Fruit fly (Drosophila melanogaster) whole organism, embryonic: ENCODE measurements around the gene Orp8.

Source experiments
- Blimp-1 ChIP-seq: fragments of 200-800 bp; sonication (Bioruptor generic); optimal IDR thresholded peaks from 3 replicates; lab custom pipeline; 2018; ENCODE audit warnings: missing biosample characterization, missing genetic modification characterization, mild to moderate bottlenecking, moderate library complexity, missing genetic modification reagents
- CG11093 ChIP-seq: fragments of 200-800 bp; sonication (Bioruptor generic); IDR thresholded peaks from 3 replicates; pipeline ENCODE4 v1.3.6; 2022; ENCODE audit warnings: missing biosample characterization, missing genetic modification characterization
- CG11456 ChIP-seq: fragments of 200-800 bp; sonication (Bioruptor generic); IDR thresholded peaks from 3 replicates; pipeline ENCODE4 v1.3.6; 2022; ENCODE audit warnings: missing biosample characterization, missing genetic modification characterization
- CG12299 ChIP-seq: fragments of 200-800 bp; sonication (Bioruptor generic); optimal IDR thresholded peaks from 2 replicates; lab custom pipeline; 2018; ENCODE audit warnings: missing biosample characterization, mild to moderate bottlenecking, missing genetic modification characterization
- CG14050 ChIP-seq: fragments of 200-800 bp; sonication (Bioruptor generic); IDR thresholded peaks from 3 replicates; pipeline ENCODE4 v1.3.6; 2022; ENCODE audit warnings: missing biosample characterization, missing genetic modification characterization
- CG1792 ChIP-seq: fragments of 200-800 bp; sonication (Bioruptor generic); optimal IDR thresholded peaks from 2 replicates; lab custom pipeline; 2016; ENCODE audit warnings: missing biosample characterization, missing genetic modification characterization
- CG18619 ChIP-seq: fragments of 200-800 bp; sonication (Bioruptor generic); optimal IDR thresholded peaks from 3 replicates; lab custom pipeline; 2017; ENCODE audit warnings: missing biosample characterization, mild to moderate bottlenecking, missing genetic modification characterization
- CG31365 ChIP-seq: fragments of 200-800 bp; sonication (Bioruptor generic); optimal IDR thresholded peaks from 2 replicates; lab custom pipeline; 2018; ENCODE audit warnings: missing biosample characterization, mild to moderate bottlenecking, missing genetic modification characterization
- CG31388 ChIP-seq: fragments of 200-800 bp; sonication (Bioruptor generic); optimal IDR thresholded peaks from 2 replicates; lab custom pipeline; 2016; ENCODE audit warnings: missing biosample characterization, missing genetic modification characterization
- CG42726 ChIP-seq: fragments of 200-800 bp; sonication (Bioruptor generic); IDR thresholded peaks from 2 replicates; pipeline ENCODE4 v1.3.6; 2022; ENCODE audit warnings: missing biosample characterization, missing genetic modification characterization; ENCODE audit not compliant: partially characterized antibody
- CG4328 ChIP-seq: fragments of 200-800 bp; sonication (Bioruptor generic); optimal IDR thresholded peaks from 3 replicates; lab custom pipeline; 2017; ENCODE audit warnings: missing biosample characterization, missing genetic modification reagents, missing genetic modification characterization
- CG4360 ChIP-seq: fragments of 200-800 bp; sonication (Bioruptor generic); IDR thresholded peaks from 2 replicates; pipeline ENCODE4 v1.3.6; 2022; ENCODE audit warnings: missing biosample characterization, missing genetic modification characterization
- CG6254 ChIP-seq: fragments of 200-800 bp; sonication (Bioruptor generic); optimal IDR thresholded peaks from 3 replicates; lab custom pipeline; 2017; ENCODE audit warnings: mild to moderate bottlenecking, missing biosample characterization, missing genetic modification reagents, missing genetic modification characterization
- CG6689 ChIP-seq: fragments of 200-800 bp; sonication (Bioruptor generic); IDR thresholded peaks from 2 replicates; pipeline ENCODE4 v1.3.6; 2022; ENCODE audit warnings: missing biosample characterization, missing genetic modification characterization
- CG7372 ChIP-seq: fragments of 200-800 bp; sonication (Bioruptor generic); IDR thresholded peaks from 2 replicates; pipeline ENCODE4 v1.3.6; 2022; ENCODE audit warnings: missing biosample characterization, missing genetic modification characterization
- CG7556 ChIP-seq: fragments of 200-800 bp; sonication (Bioruptor generic); optimal IDR thresholded peaks from 2 replicates; lab custom pipeline; 2017; ENCODE audit warnings: missing biosample characterization, mild to moderate bottlenecking, missing genetic modification characterization
- CG7745 ChIP-seq: fragments of 200-800 bp; sonication (Bioruptor generic); optimal IDR thresholded peaks from 2 replicates; lab custom pipeline; 2018; ENCODE audit warnings: missing biosample characterization, mild to moderate bottlenecking, missing genetic modification characterization, moderate library complexity
- CG7928 ChIP-seq: fragments of 200-800 bp; sonication (Bioruptor generic); optimal IDR thresholded peaks from 2 replicates; lab custom pipeline; 2017; ENCODE audit warnings: missing biosample characterization, mild to moderate bottlenecking, missing genetic modification characterization
- CG7987 ChIP-seq: fragments of 200-800 bp; sonication (Bioruptor generic); optimal IDR thresholded peaks from 2 replicates; lab custom pipeline; 2018; ENCODE audit warnings: missing biosample characterization, mild to moderate bottlenecking, missing genetic modification characterization, moderate library complexity
- CG8388 ChIP-seq: fragments of 200-800 bp; sonication (Bioruptor generic); optimal IDR thresholded peaks from 2 replicates; lab custom pipeline; 2019; ENCODE audit warnings: missing biosample characterization, mild to moderate bottlenecking, missing genetic modification characterization, moderate library complexity
- CG9876 ChIP-seq: fragments of 200-800 bp; sonication (Bioruptor generic); optimal IDR thresholded peaks from 2 replicates; lab custom pipeline; 2016; ENCODE audit warnings: missing biosample characterization, missing genetic modification characterization
- CG9932 ChIP-seq: fragments of 200-800 bp; sonication (Bioruptor generic); IDR thresholded peaks from 2 replicates; pipeline ENCODE4 v1.3.6; 2022; ENCODE audit warnings: missing biosample characterization, missing genetic modification characterization
- CTCF ChIP-seq: fragments of 200-800 bp; sonication (Bioruptor generic); optimal IDR thresholded peaks from 2 replicates; lab custom pipeline; 2017; ENCODE audit warnings: missing biosample characterization, mild to moderate bottlenecking, missing genetic modification characterization, moderate library complexity
- Dek ChIP-seq: fragments of 200-800 bp; sonication (Bioruptor generic); optimal IDR thresholded peaks from 3 replicates; lab custom pipeline; 2019; ENCODE audit warnings: missing biosample characterization, mild to moderate bottlenecking, missing genetic modification characterization, moderate library complexity
- Dll ChIP-seq: fragments of 200-800 bp; sonication (Bioruptor generic); IDR thresholded peaks from 4 replicates; pipeline ENCODE4 v1.3.6; 2022; ENCODE audit warnings: missing biosample characterization, missing genetic modification characterization; ENCODE audit not compliant: partially characterized antibody
- Fer2 ChIP-seq: fragments of 200-800 bp; sonication (Bioruptor generic); optimal IDR thresholded peaks from 2 replicates; lab custom pipeline; 2018; ENCODE audit warnings: missing biosample characterization, mild to moderate bottlenecking, missing genetic modification characterization, moderate library complexity
- Gug ChIP-seq: fragments of 200-800 bp; sonication (Bioruptor generic); IDR thresholded peaks from 4 replicates; pipeline ENCODE4 v1.3.6; 2022; ENCODE audit warnings: missing biosample characterization, missing genetic modification characterization
- HLH4C ChIP-seq: fragments of 200-800 bp; sonication (Bioruptor generic); IDR thresholded peaks from 3 replicates; pipeline ENCODE4 v1.3.6; 2022; ENCODE audit warnings: missing biosample characterization, missing genetic modification characterization; ENCODE audit not compliant: partially characterized antibody
- Mad ChIP-seq: fragments of 200-800 bp; sonication (Bioruptor generic); optimal IDR thresholded peaks from 2 replicates; lab custom pipeline; 2016; ENCODE audit warnings: missing biosample characterization, missing genetic modification characterization
- NFAT ChIP-seq: fragments of 200-800 bp; sonication (Bioruptor generic); IDR thresholded peaks from 2 replicates; pipeline ENCODE4 v1.3.6; 2022; ENCODE audit warnings: missing biosample characterization, missing genetic modification characterization
- Pdp1 ChIP-seq, 2 experiments: fragments of 200-800 bp; sonication (Bioruptor generic); optimal IDR thresholded peaks; 3 replicates each; lab custom pipeline; 2016; ENCODE audit warnings: missing biosample characterization in 2 of 2, missing genetic modification characterization in 2 of 2, mild to moderate bottlenecking in 1 of 2, moderate library complexity in 1 of 2
- Poxn ChIP-seq: fragments of 200-800 bp; sonication (Bioruptor generic); IDR thresholded peaks from 2 replicates; pipeline ENCODE4 v1.3.6; 2022; ENCODE audit warnings: missing biosample characterization, missing genetic modification characterization
- Ptx1 ChIP-seq: fragments of 200-800 bp; sonication (Bioruptor generic); IDR thresholded peaks from 2 replicates; pipeline ENCODE4 v1.3.6; 2022; ENCODE audit warnings: missing biosample characterization, missing genetic modification characterization
- Sin3A ChIP-seq: fragments of >200 bp; optimal IDR thresholded peaks from 2 replicates; lab custom pipeline; 2018
- bigmax ChIP-seq: fragments of 200-800 bp; sonication (Bioruptor generic); optimal IDR thresholded peaks from 2 replicates; lab custom pipeline; 2018; ENCODE audit warnings: missing biosample characterization, mild to moderate bottlenecking, missing genetic modification characterization
- fd3F ChIP-seq: fragments of 200-800 bp; sonication (Bioruptor generic); optimal IDR thresholded peaks from 2 replicates; lab custom pipeline; 2018; ENCODE audit warnings: missing biosample characterization, mild to moderate bottlenecking, missing genetic modification characterization, moderate library complexity
- grau ChIP-seq: fragments of 200-800 bp; optimal IDR thresholded peaks from 3 replicates; lab custom pipeline; 2019; ENCODE audit warnings: missing biosample characterization, mild to moderate bottlenecking, missing genetic modification characterization, moderate library complexity
- hth ChIP-seq: fragments of >200 bp; optimal IDR thresholded peaks from 2 replicates; lab custom pipeline; 2017; ENCODE audit warnings: inconsistent platforms
- ind ChIP-seq: fragments of 200-800 bp; sonication (Bioruptor generic); optimal IDR thresholded peaks from 3 replicates; lab custom pipeline; 2016; ENCODE audit warnings: missing biosample characterization, missing genetic modification characterization
- jumu ChIP-seq: fragments of 200-800 bp; sonication (Bioruptor generic); optimal IDR thresholded peaks from 3 replicates; lab custom pipeline; 2016; ENCODE audit warnings: missing biosample characterization, missing genetic modification characterization
- kah ChIP-seq: fragments of 200-800 bp; sonication (Bioruptor generic); optimal IDR thresholded peaks from 2 replicates; lab custom pipeline; 2018; ENCODE audit warnings: missing biosample characterization, mild to moderate bottlenecking, missing genetic modification characterization
- lov ChIP-seq, 2 experiments: fragments of 200-800 bp in 1 of 2; fragments of >200 bp in 1 of 2; sonication (Bioruptor generic) in 1 of 2; IDR thresholded peaks in 1 of 2; optimal IDR thresholded peaks in 1 of 2; 2 replicates in 1 of 2; 3 replicates in 1 of 2; pipeline versions ENCODE4 v1.3.6 to Lab custom; 2017 to 2022; ENCODE audit warnings: missing biosample characterization in 1 of 2, missing genetic modification characterization in 1 of 2
- nmo ChIP-seq: fragments of 200-800 bp; sonication (Bioruptor generic); optimal IDR thresholded peaks from 2 replicates; lab custom pipeline; 2018; ENCODE audit warnings: missing biosample characterization, mild to moderate bottlenecking, missing genetic modification characterization, moderate library complexity
- oc ChIP-seq: fragments of 200-800 bp; sonication (Bioruptor generic); optimal IDR thresholded peaks from 2 replicates; lab custom pipeline; 2018; ENCODE audit warnings: missing biosample characterization, mild to moderate bottlenecking, missing genetic modification characterization, moderate library complexity
- odd ChIP-seq: fragments of 200-800 bp; sonication (Bioruptor generic); optimal IDR thresholded peaks from 2 replicates; lab custom pipeline; 2017; ENCODE audit warnings: missing biosample characterization, mild to moderate bottlenecking, missing genetic modification characterization
- pb ChIP-seq: fragments of 200-800 bp; sonication (Bioruptor generic); optimal IDR thresholded peaks from 3 replicates; lab custom pipeline; 2016; ENCODE audit warnings: missing biosample characterization, missing genetic modification characterization
- repo ChIP-seq: fragments of 200-800 bp; sonication (Bioruptor generic); optimal IDR thresholded peaks from 2 replicates; lab custom pipeline; 2016; ENCODE audit warnings: missing biosample characterization, missing genetic modification characterization
- ro ChIP-seq: fragments of 200-800 bp; sonication (Bioruptor generic); IDR thresholded peaks from 2 replicates; pipeline ENCODE4 v1.3.6; 2022; ENCODE audit warnings: missing biosample characterization, missing genetic modification characterization
- scrt ChIP-seq: fragments of 200-800 bp; sonication (Bioruptor generic); optimal IDR thresholded peaks from 2 replicates; lab custom pipeline; 2018; ENCODE audit warnings: missing biosample characterization, mild to moderate bottlenecking, missing genetic modification characterization, moderate library complexity

Gene Orp8

DNA sequence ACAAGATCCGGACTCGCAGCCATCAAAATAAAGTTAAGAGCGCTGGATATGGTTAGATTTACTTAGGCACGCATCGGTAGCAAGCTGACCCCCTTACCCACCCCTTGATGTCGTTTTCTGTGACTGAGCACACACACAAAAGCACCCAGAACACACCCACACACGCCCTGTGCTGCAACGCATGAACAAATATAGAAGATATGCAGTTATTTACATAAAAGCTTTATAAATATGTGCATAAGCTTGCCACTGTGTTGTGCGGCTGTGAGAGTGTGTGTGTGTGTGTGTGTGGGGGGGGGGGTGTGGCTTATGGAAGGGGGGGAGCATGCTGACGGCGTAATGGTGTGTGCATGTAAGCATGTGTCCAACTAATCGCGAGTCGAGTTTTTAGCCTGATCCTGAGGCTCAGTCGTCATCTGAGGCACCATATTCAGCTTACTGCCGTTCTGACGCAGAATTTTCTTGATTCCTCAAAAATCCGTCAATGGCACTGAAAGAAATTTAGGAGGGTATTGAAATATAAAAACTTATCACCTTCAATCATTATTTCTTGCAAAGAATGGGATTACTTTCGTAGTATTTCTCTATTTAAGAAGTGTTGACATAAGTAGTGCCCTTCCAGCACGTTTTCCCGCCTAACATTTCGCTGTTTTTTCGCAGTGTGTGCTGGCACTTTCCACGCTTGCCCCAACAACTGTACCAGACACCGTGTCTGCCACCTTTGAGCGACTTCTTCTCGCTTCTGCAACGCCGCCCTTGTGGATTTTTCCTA lies 23.3 kb upstream of the Orp8 start (continued):
- TF ChIP-seq Dll (GFP tag; lab: Robert Waterston, UW) (no peak), CTCF (GFP tag; lab: Kevin White, UChicago) (no peak), jumu (GFP tag; lab: Kevin White, UChicago) (peak; percentile 47), scrt (GFP tag; lab: Kevin White, UChicago) (peak; percentile 37), Gug (GFP tag; lab: Robert Waterston, UW) (0 out of 4 replicates have a peak, but pooled peaks have one; percentile 2), CG7745 (no peak), oc (tag; lab: Kevin White, UChicago) (peak; percentile 91), Ptx1 (GFP tag; lab: Robert Waterston, UW) (peak; percentile 25; the same call in 1 of the 2 replicates), CG31365 (tag; lab: Kevin White, UChicago) (peak; percentile 37), CG6689 (GFP tag; lab: Robert Waterston, UW) (peak; percentile 38), CG42726 (no peak), Sin3A (lab: Kevin White, UChicago) (no peak), ro (GFP tag; lab: Robert Waterston, UW) (0 out of 2 replicates have a peak, but pooled peaks have one; percentile 8), grau (peak; percentile 18), NFAT (GFP tag; lab: Robert Waterston, UW) (no peak), Dek (no peak), ind (no peak), CG11093 (GFP tag; lab: Robert Waterston, UW) (peak; percentile 45; the same call in 1 of the 3 replicates), CG18619 (GFP tag; lab: Kevin White, UChicago) (peak; percentile 55), CG11456 (GFP tag; lab: Robert Waterston, UW) (no peak), CG7556 (GFP tag; lab: Kevin White, UChicago) (peak; percentile 49), fd3F (GFP tag; lab: Kevin White, UChicago) (no peak), kah (GFP tag; lab: Kevin White, UChicago) (peak; percentile 4), CG9932 (GFP tag; lab: Robert Waterston, UW) (no peak), CG31388 (peak; percentile 50), Poxn (no peak), bigmax (GFP tag; lab: Kevin White, UChicago) (no peak), CG7372 (GFP tag; lab: Robert Waterston, UW) (peak; percentile 29; the same call in 1 of the 2 replicates), Mad (GFP tag; lab: Kevin White, UChicago) (no peak), odd (peak; percentile 40), Pdp1 (GFP tag; optimal IDR thresholded peaks at IDR 0.05; lab: Kevin White, UChicago) (peak in 1 of 2 experiments; percentile 63), CG7928 (GFP tag; lab: Kevin White, UChicago) (no peak), Fer2 (no peak), CG4328 (GFP tag; lab: Kevin White, UChicago) (peak; percentile 76), CG6254 (GFP tag; lab: Kevin White, UChicago) (peak; percentile 68), CG4360 (GFP tag; lab: Robert Waterston, UW) (peak; percentile 45; the same call in 1 of the 2 replicates), CG1792 (GFP tag; lab: Kevin White, UChicago) (peak; percentile 93), hth (no peak), CG9876 (peak; percentile 49), pb (GFP tag; lab: Kevin White, UChicago) (no peak), CG8388 (GFP tag; lab: Kevin White, UChicago) (peak; percentile 38), CG14050 (GFP tag; lab: Robert Waterston, UW) (no peak; the same call in 2 of the 3 replicates), CG7987 (GFP tag; lab: Kevin White, UChicago) (peak; percentile 92), HLH4C (no peak), CG12299 (no peak), lov (optimal IDR thresholded peaks at IDR 0.05; lab: Kevin White, UChicago) (no peak), lov (GFP tag; IDR thresholded peaks at IDR 0.05; lab: Robert Waterston, UW) (peak; percentile 86), repo (GFP tag; lab: Kevin White, UChicago) (peak; percentile 43), Blimp-1 (GFP tag; lab: Kevin White, UChicago) (peak; percentile 87), nmo (GFP tag; lab: Kevin White, UChicago) (peak; percentile 9)
